Worm (Caenorhabditis elegans): Measurements from ENCODE around the gene C27B7.6.

ce11 chrIV:8916010-8916409 is 9.9 kb upstream of the C27B7.6 start, which contains the start of gene C27B7.9:
- TF ChIP-seq dao-5 (tag; optimal IDR thresholded peaks at IDR 0.05) = no peak
- TF ChIP-seq W03F9.2 (tag; optimal IDR thresholded peaks at IDR 0.05) = no peak
- TF ChIP-seq him-1 (tag; optimal IDR thresholded peaks at IDR 0.05) = no peak

Data from whole organism, L4/young adult.